Worm (Caenorhabditis elegans): ENCODE measurements around the gene T14G8.3.
A peak's percentile ranks its signal among the peaks of the same experiment; 100 is the strongest.

T14G8.3 gene

DNA sequence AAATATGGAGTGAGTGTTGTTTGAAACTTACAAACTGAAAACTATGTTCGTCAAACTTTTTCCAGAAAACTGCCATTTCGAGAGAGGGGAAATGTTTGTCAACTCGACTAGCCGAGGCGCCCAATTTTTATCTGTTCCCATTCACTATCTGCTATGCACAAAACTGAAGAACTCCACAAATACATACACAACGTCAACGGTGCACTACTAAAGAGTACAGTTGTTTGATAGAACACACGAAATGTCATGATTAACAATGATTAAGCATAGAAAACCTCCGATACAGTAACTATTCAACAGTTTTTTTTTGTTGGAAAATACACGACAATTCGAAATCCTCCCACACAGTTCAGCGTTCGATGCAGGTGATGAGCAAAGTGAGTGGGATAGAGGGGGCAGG lies 41.5 kb upstream of the T14G8.3 start:
- no peak for TF ChIP-seq F39B2.1 (GFP tag; IDR thresholded peaks at IDR 0.05)
- TF ChIP-seq lag-1 (GFP tag; IDR thresholded peaks at IDR 0.05): no peak
- no peak for TF ChIP-seq T07F8.4 (tag; optimal IDR thresholded peaks at IDR 0.05)
- TF ChIP-seq C06A6.2 (GFP tag; conservative IDR thresholded peaks at IDR 0.05): no peak
- TF ChIP-seq madf-3 (GFP tag; IDR thresholded peaks at IDR 0.05): no peak
- TF ChIP-seq nhr-179 (tag; optimal IDR thresholded peaks at IDR 0.05): no peak
- TF ChIP-seq F22D6.2 (tag; optimal IDR thresholded peaks at IDR 0.05): no peak
- no peak for TF ChIP-seq Y53F4B.3 (GFP tag; IDR thresholded peaks at IDR 0.05)
- no peak for TF ChIP-seq pha-4 (tag; optimal IDR thresholded peaks at IDR 0.05)

DNA sequence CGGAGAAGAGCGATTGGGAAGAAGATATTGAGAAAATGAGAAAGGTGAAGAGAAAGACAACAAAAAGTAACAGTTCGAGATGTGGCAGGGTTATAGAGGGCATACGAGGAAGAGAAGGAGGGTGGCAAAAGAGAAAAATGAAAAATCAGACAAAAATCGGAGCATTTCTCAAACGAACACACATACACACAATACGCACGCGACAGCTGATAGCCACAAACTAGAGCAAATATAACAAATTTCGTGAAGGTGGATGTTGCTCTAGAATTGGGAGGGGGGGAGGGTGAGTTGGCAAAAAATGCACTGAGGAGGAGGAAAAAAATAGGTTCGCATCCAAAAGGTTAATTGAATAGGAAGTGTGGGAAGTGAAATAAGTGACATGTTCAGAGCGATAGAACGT lies 35.9 kb upstream of the T14G8.3 start:
- TF ChIP-seq tbp1 (GFP tag; optimal IDR thresholded peaks at IDR 0.05) (no peak), him-1 (tag; optimal IDR thresholded peaks at IDR 0.05) (no peak)

DNA sequence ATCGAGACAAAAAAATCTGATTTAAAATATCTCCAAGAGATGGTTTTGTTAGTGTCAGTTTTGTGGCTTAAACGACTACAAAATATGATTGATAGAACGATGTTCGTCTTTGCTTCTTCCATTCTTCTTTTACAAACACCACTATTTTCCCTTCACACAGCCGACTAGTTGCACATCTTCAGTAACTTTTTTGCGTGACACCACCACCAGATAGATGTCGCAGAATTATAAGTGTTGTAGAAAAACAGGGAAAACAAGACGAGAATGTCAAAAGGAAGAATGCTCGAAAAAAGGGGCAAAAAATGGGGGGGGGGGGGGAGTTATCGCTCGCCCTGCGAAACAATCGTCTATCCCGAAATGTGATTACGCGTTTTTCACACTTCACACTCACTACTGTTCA lies 34.3 kb upstream of the T14G8.3 start:
- no peak for TF ChIP-seq F22D6.2 (tag; optimal IDR thresholded peaks at IDR 0.05)
- TF ChIP-seq mel-28 (tag; optimal IDR thresholded peaks at IDR 0.05; ENCODE audit: borderline replicate concordance): no peak
- TF ChIP-seq B0336.3 (GFP tag; IDR thresholded peaks at IDR 0.05): no peak
- TF ChIP-seq nfyb-1 (GFP tag; IDR thresholded peaks at IDR 0.05): no peak
- no peak for TF ChIP-seq nfya-2 (GFP tag; IDR thresholded peaks at IDR 0.05)
- TF ChIP-seq T26A5.8 (tag; optimal IDR thresholded peaks at IDR 0.05): no peak
- no peak for TF ChIP-seq him-1 (tag; optimal IDR thresholded peaks at IDR 0.05)
- TF ChIP-seq F55B11.4 (tag; optimal IDR thresholded peaks at IDR 0.05; ENCODE audit: borderline replicate concordance, insufficient read depth): no peak
- no peak for TF ChIP-seq dpff-1 (tag; optimal IDR thresholded peaks at IDR 0.05)
- no peak for TF ChIP-seq lsy-27 (tag; optimal IDR thresholded peaks at IDR 0.05; ENCODE audit: borderline replicate concordance, insufficient read depth)
- no peak for TF ChIP-seq Y67H2A.10 (GFP tag; conservative IDR thresholded peaks at IDR 0.05)
- TF ChIP-seq chd-7 (tag; optimal IDR thresholded peaks at IDR 0.05): no peak
- no peak for TF ChIP-seq nhr-120 (GFP tag; IDR thresholded peaks at IDR 0.05)
- TF ChIP-seq dpl-1 (GFP tag; optimal IDR thresholded peaks at IDR 0.05): no peak
- no peak for TF ChIP-seq pha-4 (tag; optimal IDR thresholded peaks at IDR 0.05)
- TF ChIP-seq cebp-2 (GFP tag; IDR thresholded peaks at IDR 0.05): no peak
- no peak for TF ChIP-seq aptf-2 (GFP tag; conservative IDR thresholded peaks at IDR 0.05)

DNA sequence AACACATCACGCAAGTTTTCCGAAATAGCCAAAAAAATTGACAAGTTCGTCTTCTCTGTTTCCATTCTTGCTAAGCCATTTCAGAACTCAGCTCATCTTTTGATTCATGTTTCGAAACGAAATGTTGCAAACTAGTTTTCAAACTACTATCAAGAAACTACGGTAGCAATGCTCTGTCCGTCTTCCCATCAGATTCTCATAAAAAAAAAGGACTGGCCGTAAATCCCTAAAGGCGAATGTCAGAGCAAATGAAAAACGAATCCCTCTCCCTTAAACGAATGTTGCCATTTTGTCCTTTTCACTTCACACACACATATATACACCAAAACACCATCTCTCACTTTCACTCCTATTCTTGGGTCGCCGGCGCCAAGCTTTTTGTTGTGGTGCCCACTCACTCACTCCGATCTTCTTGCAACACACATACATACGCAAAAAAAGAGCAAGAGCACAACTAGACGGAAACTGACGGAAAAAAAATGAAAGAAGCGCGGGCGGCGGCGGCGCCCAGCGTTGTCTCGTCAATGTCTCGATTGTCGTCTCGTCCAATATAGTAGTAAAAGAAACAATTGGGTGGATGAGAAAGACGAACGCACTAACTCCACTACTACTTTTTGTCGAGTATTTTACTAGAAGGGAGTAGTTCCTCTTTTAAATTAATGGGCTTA lies 33.2 kb upstream of the T14G8.3 start:
- TF ChIP-seq egrh-3 (GFP tag; IDR thresholded peaks at IDR 0.05) (no peak), ceh-40 (GFP tag; IDR thresholded peaks at IDR 0.05) (no peak)

DNA sequence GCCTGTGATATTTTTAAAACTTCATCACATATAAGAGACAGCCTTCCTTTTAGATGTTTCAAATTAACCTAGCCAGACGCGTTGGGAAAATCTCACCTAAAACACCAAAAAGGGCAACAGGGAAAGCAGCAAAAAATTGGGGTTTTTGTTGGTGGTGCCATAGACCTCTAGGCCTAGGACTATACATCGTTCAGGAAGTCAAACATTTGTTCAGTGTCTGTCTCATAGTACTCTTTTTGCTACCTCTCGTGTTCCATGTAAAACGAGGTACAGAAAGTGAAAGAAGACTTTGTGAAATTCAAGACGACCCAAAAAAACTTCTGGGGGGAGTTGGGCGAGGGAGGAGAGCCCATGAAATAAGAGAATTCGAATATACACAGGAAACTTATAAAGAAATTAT lies 32.0 kb upstream of the T14G8.3 start:
- no peak for TF ChIP-seq xnd-1 (tag; optimal IDR thresholded peaks at IDR 0.05)
- 0 out of 2 replicates have a peak, but pooled peaks have one; percentile 15 for TF ChIP-seq lag-1 (GFP tag; IDR thresholded peaks at IDR 0.05)
- TF ChIP-seq lin-54 (GFP tag; optimal IDR thresholded peaks at IDR 0.05): no peak
- no peak for TF ChIP-seq F57C9.4 (tag; optimal IDR thresholded peaks at IDR 0.05)

DNA sequence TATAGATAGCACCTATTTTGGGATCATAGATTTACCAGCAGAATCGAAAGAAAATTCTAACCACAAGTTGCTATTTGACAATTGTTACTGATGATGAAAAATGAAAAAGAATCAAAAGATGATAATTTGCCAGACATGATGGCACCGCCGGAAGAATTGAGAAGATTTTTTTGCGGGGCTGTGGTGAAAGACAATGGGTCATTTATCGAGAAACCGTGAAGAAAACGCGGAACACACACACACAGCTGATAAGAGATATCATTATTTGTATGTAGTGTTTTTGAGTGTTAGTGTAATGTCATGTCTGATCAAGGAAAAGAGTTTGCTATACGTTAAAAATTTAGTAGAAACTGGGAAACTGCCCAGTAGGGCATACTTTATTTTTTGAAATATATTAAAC lies 26.2 kb upstream of the T14G8.3 start:
- TF ChIP-seq nfya-2 (GFP tag; IDR thresholded peaks at IDR 0.05) (no peak), aptf-3 (GFP tag; IDR thresholded peaks at IDR 0.05) (no peak), F23B12.7 (tag; optimal IDR thresholded peaks at IDR 0.05; ENCODE audit: insufficient read depth) (no peak), K11D2.4 (GFP tag; IDR thresholded peaks at IDR 0.05) (no peak), unc-62 (GFP tag; optimal IDR thresholded peaks at IDR 0.05) (no peak), egl-44 (GFP tag; IDR thresholded peaks at IDR 0.05) (no peak), ZK185.1 (tag; optimal IDR thresholded peaks at IDR 0.05; ENCODE audit: poor library complexity, severe bottlenecking) (no peak), hmg-1.2 (GFP tag; IDR thresholded peaks at IDR 0.05) (no peak)
